Fruit fly (Drosophila melanogaster): Measurements from ENCODE around the gene CG33303.

The CG33303 gene

DNA sequence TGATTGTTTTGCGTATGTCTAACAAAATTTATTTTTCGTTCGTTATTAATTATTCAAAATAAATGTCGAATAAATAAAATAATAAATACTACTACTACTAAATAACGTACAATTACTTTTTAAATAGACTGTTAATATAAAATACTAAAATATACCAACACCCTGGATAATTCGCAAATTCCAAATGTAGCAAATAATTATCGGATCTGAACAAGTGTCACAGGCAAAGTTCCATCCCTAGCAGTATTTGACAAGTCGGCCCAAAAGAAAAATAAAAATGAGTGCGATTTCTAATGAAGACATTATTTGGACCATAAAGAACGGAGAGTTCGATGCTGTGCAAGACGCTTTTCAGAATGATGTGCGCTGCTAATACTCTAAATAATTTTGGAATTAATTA is 34.2 kb downstream of the CG33303 start, which contains the start of gene CG31715 (continued):
- TF ChIP-seq CG6765 (GFP tag; optimal IDR thresholded peaks at IDR 0.05) (no peak), MBD-R2 (GFP tag; IDR thresholded peaks at IDR 0.05) (peak; percentile 66), lbe (GFP tag; optimal IDR thresholded peaks at IDR 0.05) (peak; percentile 44), CG10565 (GFP tag; optimal IDR thresholded peaks at IDR 0.05) (no peak), CG17829 (tag; optimal IDR thresholded peaks at IDR 0.05) (peak; percentile 16), ken (GFP tag; IDR thresholded peaks at IDR 0.05) (no peak), MESR4 (GFP tag; optimal IDR thresholded peaks at IDR 0.05) (peak; percentile 25), so (GFP tag; IDR thresholded peaks at IDR 0.05) (no peak), CG31388 (GFP tag; optimal IDR thresholded peaks at IDR 0.05) (no peak), CG7987 (GFP tag; optimal IDR thresholded peaks at IDR 0.05) (no peak), B-H2 (GFP tag; optimal IDR thresholded peaks at IDR 0.05) (peak; percentile 19), nom (GFP tag; optimal IDR thresholded peaks at IDR 0.05) (no peak), ara (GFP tag; IDR thresholded peaks at IDR 0.05) (no peak), pros (GFP tag; optimal IDR thresholded peaks at IDR 0.05) (no peak), CG11456 (GFP tag; IDR thresholded peaks at IDR 0.05) (no peak), PHDP (tag; optimal IDR thresholded peaks at IDR 0.05) (peak; percentile 39)

DNA sequence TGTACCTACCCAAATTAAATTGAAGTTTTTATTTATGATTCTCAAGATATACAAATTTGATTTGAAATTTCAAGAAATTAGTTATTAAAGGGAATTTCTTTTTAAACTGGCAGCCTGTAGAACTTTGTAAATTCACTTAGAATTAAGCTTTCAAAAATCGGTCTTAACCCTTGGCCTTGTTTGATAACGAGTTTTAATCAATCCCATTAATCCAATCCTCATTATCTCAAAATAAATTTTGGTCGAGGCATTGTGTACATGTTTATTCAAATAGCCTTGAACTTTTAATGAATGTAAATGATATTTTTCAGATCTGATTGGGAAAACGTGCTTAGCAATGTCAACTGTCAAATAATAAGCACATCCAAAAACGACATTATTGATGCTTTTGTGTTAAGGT is 35.7 kb downstream of the CG33303 start:
- no peak for TF ChIP-seq Poxn (GFP tag; IDR thresholded peaks at IDR 0.05)
- TF ChIP-seq cwo (GFP tag; optimal IDR thresholded peaks at IDR 0.05) = peak; percentile 14
- no peak for TF ChIP-seq aop (GFP tag; IDR thresholded peaks at IDR 0.05)
- no peak for TF ChIP-seq CG10431 (GFP tag; optimal IDR thresholded peaks at IDR 0.05)
- peak; percentile 6 for TF ChIP-seq exex (tag; optimal IDR thresholded peaks at IDR 0.05)
- no peak for TF ChIP-seq CG7745 (tag; optimal IDR thresholded peaks at IDR 0.05)
- TF ChIP-seq eve (GFP tag; optimal IDR thresholded peaks at IDR 0.05) = peak in 1 of 2 experiments; percentile 24
- no peak for TF ChIP-seq dmrt99B (tag; optimal IDR thresholded peaks at IDR 0.05)

DNA sequence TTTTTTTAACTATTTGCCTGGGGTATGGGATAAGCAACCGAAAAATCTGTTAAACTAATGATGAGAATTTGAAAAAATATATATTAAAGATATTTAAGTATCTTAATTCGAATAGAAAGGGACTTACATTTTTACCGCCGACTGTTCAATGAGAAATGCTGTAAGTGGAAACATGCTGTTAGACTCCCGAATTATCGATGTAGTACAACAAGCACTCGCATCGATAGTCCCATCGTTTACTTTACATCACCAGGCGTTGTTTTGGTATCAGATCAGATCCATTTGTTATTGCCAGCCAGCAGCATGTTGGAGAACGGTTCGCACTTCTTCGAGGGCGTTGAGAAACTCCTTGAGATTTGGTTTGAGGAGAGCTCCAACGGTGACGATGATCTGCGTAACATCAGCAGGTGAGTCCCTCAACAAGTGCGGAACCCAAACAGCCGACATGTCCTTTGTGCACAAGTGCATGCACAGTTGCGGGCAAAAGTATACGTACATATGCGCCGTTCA is 36.3 kb downstream of the CG33303 start, which contains the start of gene SamDC:
SamDC (plus strand) TSS at position 246 of the 510 bp plus-strand sequence.
- no peak for TF ChIP-seq Spps (tag; optimal IDR thresholded peaks at IDR 0.05)
- no peak for TF ChIP-seq Bdp1 (GFP tag; optimal IDR thresholded peaks at IDR 0.05)
- TF ChIP-seq CG1603 (tag; optimal IDR thresholded peaks at IDR 0.05) = peak; percentile 79
- TF ChIP-seq Blimp-1 (GFP tag; optimal IDR thresholded peaks at IDR 0.05) = no peak
- no peak for TF ChIP-seq CG3065 (GFP tag; optimal IDR thresholded peaks at IDR 0.05)
- TF ChIP-seq zen2 (GFP tag; IDR thresholded peaks at IDR 0.05; ENCODE audit: partially characterized antibody) = no peak; the same call in 2 of the 3 replicates
- TF ChIP-seq CG15514 (GFP tag; optimal IDR thresholded peaks at IDR 0.05) = peak; percentile 80
- TF ChIP-seq E2f2 (GFP tag; IDR thresholded peaks at IDR 0.05) = peak; percentile 42
- TF ChIP-seq lola (GFP tag; optimal IDR thresholded peaks at IDR 0.05) = peak in 2 of 3 experiments; percentile 24 to 98
- peak; percentile 54 for TF ChIP-seq CG7745 (tag; optimal IDR thresholded peaks at IDR 0.05)
- TF ChIP-seq tx (GFP tag; optimal IDR thresholded peaks at IDR 0.05) = no peak
- no peak for TF ChIP-seq Poxn (GFP tag; IDR thresholded peaks at IDR 0.05)
- peak; percentile 46 for TF ChIP-seq HLHmδ (GFP tag; optimal IDR thresholded peaks at IDR 0.05)
- peak; percentile 23 for TF ChIP-seq CG17359 (tag; optimal IDR thresholded peaks at IDR 0.05)
- TF ChIP-seq Dad (GFP tag; optimal IDR thresholded peaks at IDR 0.05) = peak; percentile 5
- no peak for TF ChIP-seq Deaf1 (tag; optimal IDR thresholded peaks at IDR 0.05)
- no peak for TF ChIP-seq sqz (GFP tag; optimal IDR thresholded peaks at IDR 0.05)
- peak; percentile 73; the same call in 2 of the 3 replicates for TF ChIP-seq Dbx (GFP tag; IDR thresholded peaks at IDR 0.05)
- TF ChIP-seq Rfx (GFP tag; IDR thresholded peaks at IDR 0.05) = peak; percentile 69
- peak; percentile 39 for TF ChIP-seq CG1602 (GFP tag; optimal IDR thresholded peaks at IDR 0.05)
- peak; percentile 16 for TF ChIP-seq CG10979 (tag; optimal IDR thresholded peaks at IDR 0.05)
- TF ChIP-seq Eip74EF (GFP tag; optimal IDR thresholded peaks at IDR 0.05) = peak in 1 of 2 experiments; percentile 94
- no peak for TF ChIP-seq CG10959 (GFP tag; IDR thresholded peaks at IDR 0.05)
- no peak for TF ChIP-seq usp (GFP tag; optimal IDR thresholded peaks at IDR 0.05)
- peak; percentile 18 for TF ChIP-seq CrebB (tag; optimal IDR thresholded peaks at IDR 0.05)
- TF ChIP-seq pho (GFP tag; optimal IDR thresholded peaks at IDR 0.05) = peak; percentile 46

Measured in whole organism, embryonic.